Worm (Caenorhabditis elegans): ENCODE data around the gene C28H8.5.

DNA sequence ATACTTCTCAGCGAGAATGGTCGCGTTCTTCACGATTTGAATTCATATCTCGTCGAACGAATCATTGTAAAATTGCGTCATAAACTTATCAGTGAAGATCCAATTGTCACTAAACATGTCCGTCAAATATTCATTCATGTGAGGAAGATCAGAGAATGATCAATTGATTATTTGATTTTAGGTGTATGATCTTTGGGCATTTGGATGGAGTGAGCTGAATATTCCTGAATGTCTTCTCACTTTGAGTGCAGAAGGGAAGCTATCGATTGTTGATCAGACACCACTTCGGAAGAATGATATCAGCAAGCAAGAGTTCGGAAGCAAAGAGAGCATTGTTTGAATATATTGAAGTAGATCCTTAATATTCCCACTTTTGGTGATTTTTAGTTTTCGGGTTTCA is 9.8 kb upstream of the C28H8.5 start:
- TF ChIP-seq ama-1 (optimal IDR thresholded peaks at IDR 0.05): peak; percentile 91
- no peak for TF ChIP-seq zip-4 (GFP tag; optimal IDR thresholded peaks at IDR 0.05)
- TF ChIP-seq hlh-17 (GFP tag; optimal IDR thresholded peaks at IDR 0.05; ENCODE audit: borderline replicate concordance): no peak
- peak in 1 of 3 experiments; percentile 31 for TF ChIP-seq dpl-1 (GFP tag; optimal IDR thresholded peaks at IDR 0.05)
- TF ChIP-seq unc-30 (tag; optimal IDR thresholded peaks at IDR 0.05): no peak
- TF ChIP-seq lin-13 (GFP tag; optimal IDR thresholded peaks at IDR 0.05): peak; percentile 46
- no peak for TF ChIP-seq nhr-12 (tag; optimal IDR thresholded peaks at IDR 0.05)
- peak; percentile 39 for TF ChIP-seq blmp-1 (tag; optimal IDR thresholded peaks at IDR 0.05)
- TF ChIP-seq zag-1 (tag; optimal IDR thresholded peaks at IDR 0.05): no peak
- no peak for TF ChIP-seq nhr-28 (tag; optimal IDR thresholded peaks at IDR 0.05)
- TF ChIP-seq mep-1 (tag; optimal IDR thresholded peaks at IDR 0.05): no peak

Measured in whole organism, L1 larva.